Worm (Caenorhabditis elegans) whole organism, young adult: ENCODE results near the gene lipl-3.

Experiments used
- K12H6.12 ChIP-seq: fragments of 200-800 bp; sonication (Bioruptor generic); optimal IDR thresholded peaks from 2 replicates; lab custom pipeline; 2018; ENCODE audit warnings: mild to moderate bottlenecking, missing genetic modification characterization, missing compliant biosample characterization
- cebp-2 ChIP-seq: fragments of 200-800 bp; sonication (Bioruptor generic); IDR thresholded peaks from 2 replicates; pipeline ENCODE4 v1.3.6; 2022; ENCODE audit warnings: missing genetic modification characterization, missing compliant biosample characterization
- egl-44 ChIP-seq: fragments of 200-800 bp; sonication (Bioruptor generic); IDR thresholded peaks from 2 replicates; pipeline ENCODE4 v1.3.6; 2022; ENCODE audit warnings: missing genetic modification reagents, missing genetic modification characterization, missing compliant biosample characterization
- ekl-4 ChIP-seq: fragments of 200-800 bp; sonication (Bioruptor generic); IDR thresholded peaks from 2 replicates; pipeline ENCODE4 v1.3.6; 2022; ENCODE audit warnings: missing genetic modification reagents, missing genetic modification characterization, missing compliant biosample characterization
- him-1 ChIP-seq: sonication (generic microtip); optimal IDR thresholded peaks from 2 replicates; lab custom pipeline; 2016; ENCODE audit warnings: missing genotype, missing genetic modification reagents, missing genetic modification characterization, missing compliant biosample characterization
- hrde-1 ChIP-seq: sonication (generic microtip); optimal IDR thresholded peaks from 2 replicates; lab custom pipeline; 2016; ENCODE audit warnings: missing genetic modification characterization, mild to moderate bottlenecking, missing compliant biosample characterization, moderate library complexity, missing genotype, missing genetic modification reagents, borderline replicate concordance
- let-607 ChIP-seq, 2 experiments: fragments of 200-800 bp in 1 of 2; sonication (Bioruptor generic) in 1 of 2; sonication (generic microtip) in 1 of 2; optimal IDR thresholded peaks; 2 replicates each; lab custom pipeline; 2016 to 2018; ENCODE audit warnings: mild to moderate bottlenecking in 2 of 2, missing compliant biosample characterization in 2 of 2, missing genetic modification characterization in 2 of 2, moderate library complexity in 2 of 2, missing genotype in 1 of 2
- mes-4 ChIP-seq: sonication (generic microtip); optimal IDR thresholded peaks from 2 replicates; lab custom pipeline; 2016; ENCODE audit warnings: missing genotype, missing genetic modification characterization, missing compliant biosample characterization
- nfya-1 ChIP-seq: sonication (generic microtip); optimal IDR thresholded peaks from 2 replicates; lab custom pipeline; 2017; ENCODE audit warnings: antibody characterized with exemption, missing compliant biosample characterization, missing genetic modification characterization, borderline replicate concordance; ENCODE audit not compliant: insufficient read depth
- nfya-2 ChIP-seq: fragments of 200-800 bp; sonication (Bioruptor generic); IDR thresholded peaks from 2 replicates; pipeline ENCODE4 v1.3.6; 2022; ENCODE audit warnings: missing genetic modification reagents, missing genetic modification characterization, missing compliant biosample characterization
- pha-4 ChIP-seq: fragments of 150-350 bp; sonication (generic microtip); optimal IDR thresholded peaks from 2 replicates; lab custom pipeline; 2014; ENCODE audit warnings: missing biosample characterization, missing genetic modification reagents, missing genetic modification characterization
- tlf-1 ChIP-seq: fragments of 200-800 bp; sonication (Bioruptor generic); optimal IDR thresholded peaks from 2 replicates; lab custom pipeline; 2018; ENCODE audit warnings: mild to moderate bottlenecking, missing genetic modification characterization, missing compliant biosample characterization

- TF ChIP-seq nfya-1 (tag; lab: Kevin White, UChicago): no peak
- TF ChIP-seq egl-44 (GFP tag; lab: Robert Waterston, UW): no peak
- TF ChIP-seq tlf-1 (GFP tag; lab: Kevin White, UChicago): no peak
- no peak for TF ChIP-seq pha-4
- TF ChIP-seq cebp-2 (GFP tag; lab: Robert Waterston, UW): no peak
- no peak for TF ChIP-seq mes-4 (tag; lab: Kevin White, UChicago)
- TF ChIP-seq K12H6.12 (tag; lab: Kevin White, UChicago): no peak
- TF ChIP-seq him-1 (tag; lab: Kevin White, UChicago): no peak
- TF ChIP-seq let-607 (tag; optimal IDR thresholded peaks at IDR 0.05; lab: Kevin White, UChicago): no peak
- TF ChIP-seq nfya-2 (GFP tag; lab: Robert Waterston, UW): no peak
- no peak for TF ChIP-seq ekl-4
- TF ChIP-seq hrde-1: no peak
Observed at ce11 chrV:502803-503273, 21.2 kb downstream of the lipl-3 start, which contains the start of gene T01G6.10.
